Fruit fly (Drosophila melanogaster) whole organism, wandering third instar larva: ENCODE measurements around the gene D2hgdh.

ENCODE experiments used
- OdsH ChIP-seq: fragments of 200-800 bp; sonication (Bioruptor generic); optimal IDR thresholded peaks from 2 replicates; lab custom pipeline; 2016; ENCODE audit warnings: missing biosample characterization, mild to moderate bottlenecking, missing genetic modification characterization
- psq ChIP-seq: fragments of 200-800 bp; sonication (Bioruptor generic); optimal IDR thresholded peaks from 3 replicates; lab custom pipeline; 2017; ENCODE audit warnings: missing biosample characterization, mild to moderate bottlenecking, missing genetic modification characterization, moderate library complexity

- no peak for TF ChIP-seq psq
- no peak for TF ChIP-seq OdsH (GFP tag; lab: Kevin White, UChicago)
Observed at dm6 chrX:2180750-2181261, 39.5 kb downstream of the D2hgdh start, which contains the start of gene pn.
